Fruit fly (Drosophila melanogaster): ENCODE data around the gene kuk.

The kuk gene

DNA sequence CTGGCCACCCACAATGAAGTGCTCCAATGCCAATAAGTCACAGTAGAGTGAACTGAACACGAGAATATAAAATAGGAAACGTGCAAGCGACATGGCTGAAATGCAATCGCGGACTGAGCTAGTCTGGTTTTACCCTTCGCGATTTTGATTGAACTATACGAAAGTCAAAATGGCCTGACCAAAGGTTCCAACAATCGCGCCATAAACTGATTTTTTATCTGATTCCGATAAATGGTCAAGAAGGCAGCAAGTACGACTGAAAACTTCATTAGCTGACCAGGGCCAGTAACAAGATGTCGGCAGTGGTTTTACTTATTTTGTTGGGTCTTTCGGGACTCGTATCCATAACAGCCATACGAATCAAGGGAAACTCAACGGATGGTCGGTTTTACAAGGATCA, 46.8 kb downstream of the kuk start, which contains the start of the genes CG17477 and CG31269:
Gene CG17477 (minus strand): TSS at position 101 of the 400 bp plus-strand sequence.
Gene CG31269 (plus strand): TSS at position 289 of the 400 bp plus-strand sequence.
- no peak for TF ChIP-seq noc (tag; optimal IDR thresholded peaks at IDR 0.05)

DNA sequence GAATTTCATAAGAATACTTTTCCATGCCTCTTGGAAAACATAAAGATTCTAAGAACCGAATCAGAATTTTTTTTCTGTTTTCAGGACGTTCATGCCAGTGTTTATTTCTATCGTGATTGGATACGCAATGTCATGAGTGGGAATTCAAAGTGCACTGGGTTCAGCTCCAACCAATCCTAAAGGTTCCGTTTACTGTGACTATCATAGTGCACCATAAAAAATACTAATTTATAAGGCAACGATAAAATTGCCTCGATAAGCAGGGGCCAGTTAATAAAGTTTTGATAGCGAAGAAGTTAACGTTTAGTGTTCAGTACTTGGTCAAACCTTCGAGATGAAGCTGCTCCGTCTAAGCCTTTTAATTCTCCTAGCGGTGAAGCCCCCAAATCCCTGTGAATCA, 47.9 kb downstream of the kuk start, which contains the start of gene CG31265:
Gene CG31265 (plus strand): TSS at position 301 of the 400 bp plus-strand sequence.
- no peak for TF ChIP-seq noc (tag; optimal IDR thresholded peaks at IDR 0.05)

DNA sequence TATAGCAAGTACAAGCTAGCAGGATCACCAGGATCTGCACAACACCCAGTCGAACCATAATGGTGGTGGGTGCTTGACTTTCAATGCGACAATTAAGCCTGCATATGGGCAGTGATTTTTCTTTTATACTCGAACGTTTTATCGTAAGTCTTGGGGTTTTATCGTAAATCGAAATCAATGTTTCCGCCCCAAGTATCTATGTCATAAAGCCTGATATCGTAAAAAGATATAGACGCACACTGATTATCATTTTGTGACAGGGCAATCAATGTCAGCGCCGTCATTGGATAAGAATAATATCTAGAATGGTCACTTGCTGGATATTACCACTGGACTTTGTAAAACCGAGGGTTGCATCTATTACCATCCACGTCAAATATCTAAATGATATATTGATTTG, 50.3 kb downstream of the kuk start, which contains the start of gene CG17475:
Gene CG17475 (minus strand): TSS at position 101 of the 400 bp plus-strand sequence.
- no peak for TF ChIP-seq noc (tag; optimal IDR thresholded peaks at IDR 0.05)

DNA sequence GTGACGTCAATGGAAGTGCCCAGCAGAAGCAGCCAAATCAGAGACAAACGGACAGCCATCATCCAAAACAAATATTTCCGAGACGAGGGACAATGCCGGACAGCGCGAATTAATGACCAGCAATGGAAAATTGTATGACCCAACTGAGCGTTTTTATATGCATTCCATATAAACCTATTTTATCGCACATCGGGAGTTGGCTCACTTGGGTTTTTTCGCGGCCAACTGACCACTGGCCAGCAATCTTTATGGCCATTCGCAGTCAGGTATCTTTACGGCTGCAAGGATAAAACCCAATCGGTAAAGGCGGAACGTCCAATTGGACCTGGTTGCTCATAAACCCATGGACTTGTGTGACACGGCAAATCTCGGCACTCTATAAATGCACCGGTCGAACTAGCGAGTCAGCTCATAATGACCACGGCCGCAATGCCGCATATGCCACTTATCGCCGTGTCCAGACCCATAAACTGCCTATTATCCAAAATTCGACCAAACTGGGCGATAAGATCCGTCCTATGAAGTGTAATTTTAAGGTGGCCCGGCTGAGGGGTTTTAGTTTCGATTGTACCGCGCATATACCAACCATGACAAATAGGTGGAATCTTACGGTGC, 52.2 kb downstream of the kuk start, which contains the start of the genes CG4053 and CG31266:
Gene CG4053 (minus strand): TSS at position 101 of the 615 bp plus-strand sequence.
Gene CG31266 (plus strand): TSS at position 565 of the 615 bp plus-strand sequence.
- TF ChIP-seq noc (tag; optimal IDR thresholded peaks at IDR 0.05): no peak

DNA sequence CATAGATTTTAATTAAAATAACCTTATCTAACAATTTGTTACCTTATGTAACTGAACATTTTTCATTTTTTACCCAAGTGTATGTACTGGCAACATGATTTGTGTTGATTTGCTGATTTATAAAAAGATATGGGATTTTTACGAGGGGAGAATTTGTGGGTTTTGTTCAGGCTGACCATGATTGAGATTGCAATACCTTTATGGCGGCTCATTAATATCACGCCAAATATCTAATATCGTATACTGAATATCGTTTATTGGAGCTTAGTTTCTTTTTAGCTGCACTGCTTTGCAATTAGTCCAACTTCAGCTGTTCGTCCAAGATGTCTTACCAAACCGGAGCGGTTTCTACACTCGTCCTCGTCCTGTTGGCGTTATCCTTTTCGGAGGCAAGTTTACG, 53.9 kb downstream of the kuk start, which contains the start of gene CG31267:
Gene CG31267 (plus strand): TSS at position 301 of the 400 bp plus-strand sequence.
- TF ChIP-seq noc (tag; optimal IDR thresholded peaks at IDR 0.05): no peak

All from whole organism, larva.